Worm (Caenorhabditis elegans): ENCODE data around the gene R08C7.12.

R08C7.12 gene

ce11 chrIV:4441077-4441476 is 8.5 kb upstream of the R08C7.12 start, which contains the start of gene fbxb-75:
Gene fbxb-75, minus strand, starts transcription at chrIV:4441177.
- TF ChIP-seq fkh-10 (GFP tag; optimal IDR thresholded peaks at IDR 0.05) (no peak), lin-1 (GFP tag; IDR thresholded peaks at IDR 0.05) (no peak), ztf-7 (tag; optimal IDR thresholded peaks at IDR 0.05) (no peak), sdz-12 (GFP tag; optimal IDR thresholded peaks at IDR 0.05) (no peak), unc-130 (GFP tag; optimal IDR thresholded peaks at IDR 0.05) (no peak), madf-5 (GFP tag; IDR thresholded peaks at IDR 0.05) (no peak), set-16 (GFP tag; IDR thresholded peaks at IDR 0.05) (no peak), spr-3 (GFP tag; optimal IDR thresholded peaks at IDR 0.05) (no peak), nhr-10 (tag; optimal IDR thresholded peaks at IDR 0.05) (no peak), hif-1 (tag; optimal IDR thresholded peaks at IDR 0.05) (no peak), hlh-11 (tag; optimal IDR thresholded peaks at IDR 0.05) (no peak), daf-12 (tag; optimal IDR thresholded peaks at IDR 0.05) (no peak), lin-13 (GFP tag; optimal IDR thresholded peaks at IDR 0.05) (no peak), attf-4 (tag; optimal IDR thresholded peaks at IDR 0.05) (no peak)

- TF ChIP-seq ces-1 (GFP tag; optimal IDR thresholded peaks at IDR 0.05) (peak; percentile 59), mxl-3 (GFP tag; optimal IDR thresholded peaks at IDR 0.05) (peak; percentile 78), nhr-25 (tag; optimal IDR thresholded peaks at IDR 0.05; ENCODE audit: borderline replicate concordance, insufficient read depth) (peak; percentile 88), zfp-2 (tag; optimal IDR thresholded peaks at IDR 0.05) (peak; percentile 97), nhr-11 (tag; optimal IDR thresholded peaks at IDR 0.05) (peak; percentile 97), fkh-10 (GFP tag; optimal IDR thresholded peaks at IDR 0.05) (peak; percentile 96), rbr-2 (tag; optimal IDR thresholded peaks at IDR 0.05) (peak; percentile 94), Y75B8A.6 (GFP tag; IDR thresholded peaks at IDR 0.05) (0 out of 2 replicates have a peak, but pooled peaks have one; percentile 35), daf-19 (GFP tag; conservative IDR thresholded peaks at IDR 0.05) (no peak), nhr-76 (tag; optimal IDR thresholded peaks at IDR 0.05) (no peak), lin-39 (tag; optimal IDR thresholded peaks at IDR 0.05) (no peak), lin-38 (GFP tag; IDR thresholded peaks at IDR 0.05) (peak; percentile 91), tag-97 (GFP tag; IDR thresholded peaks at IDR 0.05) (no peak), sdz-12 (GFP tag; optimal IDR thresholded peaks at IDR 0.05) (no peak), lin-1 (GFP tag; IDR thresholded peaks at IDR 0.05) (peak; percentile 48; the same call in 1 of the 2 replicates), arid-1 (GFP tag; conservative IDR thresholded peaks at IDR 0.05) (peak; percentile 87), tra-1 (GFP tag; IDR thresholded peaks at IDR 0.05) (peak; percentile 45; the same call in 1 of the 2 replicates), hlh-30 (tag; optimal IDR thresholded peaks at IDR 0.05; ENCODE audit: insufficient read depth) (peak; percentile 93), T20F7.1 (GFP tag; optimal IDR thresholded peaks at IDR 0.05) (no peak), lsy-2 (tag; optimal IDR thresholded peaks at IDR 0.05) (peak; percentile 98 to 99), egl-43 (GFP tag; IDR thresholded peaks at IDR 0.05) (peak; percentile 85), lin-13 (GFP tag; optimal IDR thresholded peaks at IDR 0.05) (peak; percentile 95), nhr-42 (GFP tag; IDR thresholded peaks at IDR 0.05) (peak; percentile 89), dmd-9 (GFP tag; IDR thresholded peaks at IDR 0.05) (peak; percentile 88), R02D3.7 (tag; optimal IDR thresholded peaks at IDR 0.05) (peak; percentile 93), F49E8.2 (tag; optimal IDR thresholded peaks at IDR 0.05; ENCODE audit: borderline replicate concordance) (peak; percentile 38), mxl-2 (GFP tag; conservative IDR thresholded peaks at IDR 0.05) (0 out of 2 replicates have a peak, but pooled peaks have one; percentile 13), lin-29 (GFP tag; IDR thresholded peaks at IDR 0.05) (peak; percentile 71), aha-1 (tag) (peak; percentile 100), mes-2 (tag; optimal IDR thresholded peaks at IDR 0.05; ENCODE audit: poor library complexity, severe bottlenecking) (peak; percentile 95), duxl-1 (tag; optimal IDR thresholded peaks at IDR 0.05; ENCODE audit: poor library complexity) (peak; percentile 87), zfp-3 (GFP tag; conservative IDR thresholded peaks at IDR 0.05) (peak; percentile 80), spr-1 (tag; optimal IDR thresholded peaks at IDR 0.05) (peak; percentile 80), nhr-237 (tag; optimal IDR thresholded peaks at IDR 0.05) (peak; percentile 59), nhr-28 (tag; optimal IDR thresholded peaks at IDR 0.05) (peak; percentile 80), nhr-41 (GFP tag; IDR thresholded peaks at IDR 0.05) (no peak), mep-1 (tag; optimal IDR thresholded peaks at IDR 0.05) (peak; percentile 97), cey-2 (tag; optimal IDR thresholded peaks at IDR 0.05; ENCODE audit: borderline replicate concordance, insufficient read depth) (no peak)
Observed at ce11 chrIV:4445711-4446290, 3.7 kb upstream of the R08C7.12 start, which contains the start of the genes wapl-1 and htz-1. Gene wapl-1, minus strand, starts transcription at chrIV:4445740. Gene htz-1, plus strand, starts transcription at chrIV:4446216.

All from whole organism, L4 larva.